Fruit fly (Drosophila melanogaster) whole organism, pupa: ENCODE measurements around the gene zuc.
A peak's percentile ranks its signal among the peaks of the same experiment; 100 is the strongest.

Experiments used
- EcR ChIP-seq: fragments of 200-800 bp; sonication (Bioruptor generic); optimal IDR thresholded peaks from 3 replicates; lab custom pipeline; 2019; ENCODE audit warnings: missing biosample characterization, missing genetic modification characterization, mild to moderate bottlenecking, moderate library complexity, missing genetic modification reagents
- Pif1A ChIP-seq: fragments of 200-800 bp; sonication (Bioruptor generic); optimal IDR thresholded peaks from 3 replicates; lab custom pipeline; 2016; ENCODE audit warnings: missing biosample characterization, missing genetic modification characterization

DNA sequence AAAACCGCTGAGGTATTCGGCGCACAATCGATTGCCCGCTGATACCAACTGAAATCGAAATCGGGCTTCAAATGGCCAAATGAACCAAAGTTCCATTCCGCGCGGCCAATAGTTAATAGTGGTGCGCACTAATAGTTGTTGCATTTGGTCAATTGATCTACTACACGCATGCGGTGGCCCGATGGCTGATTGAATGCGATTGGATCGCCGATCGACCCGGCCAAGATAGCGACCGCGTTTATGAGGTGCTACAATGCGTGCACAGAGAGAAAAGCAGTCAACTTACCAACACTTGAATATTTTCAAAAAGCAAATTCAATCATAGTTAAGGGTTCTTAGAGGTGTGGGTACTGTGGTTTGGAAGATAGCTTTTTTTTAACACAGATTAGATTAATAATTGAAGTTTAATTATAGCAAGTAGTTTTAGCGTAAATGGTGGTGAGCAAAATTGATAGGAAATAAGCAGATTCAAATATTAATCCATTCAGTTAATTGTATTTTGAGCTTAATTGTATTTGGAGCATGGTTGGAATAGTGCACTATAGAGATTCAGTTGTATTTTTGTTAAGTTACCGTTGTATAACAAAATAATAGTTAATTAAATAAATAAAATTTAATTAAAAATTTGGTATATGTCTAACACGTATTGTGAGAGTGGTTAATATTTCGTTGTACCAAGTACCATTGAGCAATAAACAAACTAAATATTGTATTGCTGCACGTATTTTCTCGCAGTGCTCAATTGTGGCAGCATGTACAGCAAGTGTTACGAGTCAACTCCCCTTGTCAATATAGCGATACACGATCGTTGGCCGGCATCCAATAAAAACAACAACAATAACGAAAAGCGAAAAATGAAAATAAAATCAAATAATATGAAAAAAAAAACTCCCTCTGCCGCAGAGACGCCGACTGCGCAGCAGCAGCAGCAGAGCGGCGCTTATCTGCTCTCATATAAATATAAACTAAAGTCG is 37.1 kb upstream of the zuc start:
- TF ChIP-seq EcR (GFP tag; lab: Kevin White, UChicago) (peak; percentile 64), Pif1A (GFP tag; lab: Kevin White, UChicago) (peak; percentile 63)
